Worm (Caenorhabditis elegans): ENCODE results near the gene F25H8.2.
"Not testable (repeated sequence)": the region's sequence is repeated elsewhere in the genome, so short reads cannot be mapped to it uniquely, and the experiment has no call there.

The F25H8.2 gene

DNA sequence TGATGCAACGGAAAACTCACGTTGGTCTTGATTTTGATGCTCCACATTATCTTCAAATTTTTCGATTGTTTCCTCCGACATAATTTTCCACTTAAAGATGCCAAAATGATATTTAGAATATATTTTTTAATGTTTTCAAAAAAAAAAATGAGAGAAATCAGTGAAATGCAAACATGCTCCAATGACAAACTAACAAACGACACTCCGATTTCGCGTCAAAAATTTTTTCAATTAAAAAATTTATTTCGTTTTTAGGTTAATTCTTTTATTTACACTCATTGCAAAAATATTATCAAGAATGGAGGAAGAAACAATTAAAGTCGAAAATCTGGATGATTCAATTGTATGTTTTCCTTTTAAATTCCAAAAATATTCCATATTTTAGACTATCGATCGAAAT is at the start of gene F25H8.2, which contains the start of gene trmt-10A:
TSS of gene F25H8.2 (plus strand) at position 181 of the 400 bp plus-strand sequence.
TSS of gene trmt-10A (minus strand) at position 159 of the 400 bp plus-strand sequence.
- TF ChIP-seq ztf-11 (tag; optimal IDR thresholded peaks at IDR 0.05) (no peak), lsy-2 (tag; optimal IDR thresholded peaks at IDR 0.05) (peak; percentile 58), nhr-237 (tag; optimal IDR thresholded peaks at IDR 0.05) (peak; percentile 59)

ce11 chrIV:9884257-9884656 is 47.8 kb upstream of the F25H8.2 start, which contains the start of the genes prp-18 and mccc-1:
prp-18 (minus strand) TSS chrIV:9884383.
mccc-1 (plus strand) TSS chrIV:9884570.
- TF ChIP-seq unc-39 (tag; optimal IDR thresholded peaks at IDR 0.05) (no peak), ces-1 (GFP tag; optimal IDR thresholded peaks at IDR 0.05) (peak; percentile 87), nhr-12 (tag; optimal IDR thresholded peaks at IDR 0.05) (no peak), nhr-2 (tag; optimal IDR thresholded peaks at IDR 0.05) (no peak), mep-1 (tag; optimal IDR thresholded peaks at IDR 0.05) (peak; percentile 46), ceh-83 (GFP tag; optimal IDR thresholded peaks at IDR 0.05) (no peak), ceh-39 (tag; optimal IDR thresholded peaks at IDR 0.05) (no peak), pha-4 (tag; optimal IDR thresholded peaks at IDR 0.05) (peak; percentile 36), lin-13 (tag; optimal IDR thresholded peaks at IDR 0.05) (no peak), nhr-76 (tag; optimal IDR thresholded peaks at IDR 0.05) (no peak), sptf-1 (tag; optimal IDR thresholded peaks at IDR 0.05) (no peak), elt-1 (tag; optimal IDR thresholded peaks at IDR 0.05; ENCODE audit: borderline replicate concordance, insufficient read depth) (no peak), nhr-28 (tag; optimal IDR thresholded peaks at IDR 0.05) (no peak), nhr-237 (tag; optimal IDR thresholded peaks at IDR 0.05) (no peak), ceh-43 (GFP tag; optimal IDR thresholded peaks at IDR 0.05) (no peak)

DNA sequence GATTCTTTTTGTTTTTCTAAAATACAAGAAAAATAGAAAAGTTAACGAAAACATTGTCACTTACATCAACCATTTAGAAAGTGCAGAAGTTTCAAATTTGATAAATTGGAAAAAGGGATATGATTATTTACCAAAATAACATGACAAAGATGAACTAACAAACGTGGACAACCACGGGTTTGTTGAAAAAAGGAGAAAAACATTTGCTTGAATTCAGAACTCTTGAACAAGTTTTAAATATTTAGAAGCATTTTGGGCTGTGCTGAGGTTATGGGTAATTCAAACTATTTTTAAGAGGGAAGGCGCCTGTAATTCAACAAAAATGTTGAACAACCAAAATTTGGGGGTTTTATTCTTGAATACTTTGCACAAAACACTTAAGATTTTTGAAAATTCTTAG is 42.2 kb upstream of the F25H8.2 start, which contains the start of gene ttbk-3:
TSS of gene ttbk-3 (minus strand) at position 101 of the 400 bp plus-strand sequence.
- no peak for TF ChIP-seq ztf-11 (tag; optimal IDR thresholded peaks at IDR 0.05)
- no peak for TF ChIP-seq zip-8 (tag; optimal IDR thresholded peaks at IDR 0.05)
- TF ChIP-seq sem-2 (GFP tag; optimal IDR thresholded peaks at IDR 0.05) = no peak
- no peak for TF ChIP-seq unc-120 (tag; optimal IDR thresholded peaks at IDR 0.05; ENCODE audit: poor library complexity, severe bottlenecking)
- no peak for TF ChIP-seq flh-1 (GFP tag; optimal IDR thresholded peaks at IDR 0.05)
- no peak for TF ChIP-seq unc-39 (tag; optimal IDR thresholded peaks at IDR 0.05)

DNA sequence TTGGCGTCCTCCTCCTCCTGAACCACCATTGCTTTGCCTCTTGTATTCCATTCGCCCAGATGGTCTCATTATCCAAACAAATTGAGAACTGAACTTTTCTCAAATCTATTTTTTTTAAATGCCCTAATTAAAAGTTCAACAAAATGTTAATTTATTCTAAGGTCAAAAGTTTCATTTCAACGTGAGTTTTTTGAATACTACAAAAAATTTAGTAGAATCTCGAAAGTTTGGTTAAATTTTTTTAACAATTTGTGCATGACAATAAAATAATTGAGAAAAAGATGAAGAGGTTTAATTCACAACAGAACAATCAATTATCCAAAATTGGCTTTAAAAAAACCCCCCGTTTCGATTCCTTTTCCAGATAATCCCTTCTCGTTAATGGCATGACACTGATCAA is 40.1 kb upstream of the F25H8.2 start, which contains the start of gene F32B6.4:
TSS of gene F32B6.4 (minus strand) at position 101 of the 400 bp plus-strand sequence.
- no peak for TF ChIP-seq sem-2 (GFP tag; optimal IDR thresholded peaks at IDR 0.05)

DNA sequence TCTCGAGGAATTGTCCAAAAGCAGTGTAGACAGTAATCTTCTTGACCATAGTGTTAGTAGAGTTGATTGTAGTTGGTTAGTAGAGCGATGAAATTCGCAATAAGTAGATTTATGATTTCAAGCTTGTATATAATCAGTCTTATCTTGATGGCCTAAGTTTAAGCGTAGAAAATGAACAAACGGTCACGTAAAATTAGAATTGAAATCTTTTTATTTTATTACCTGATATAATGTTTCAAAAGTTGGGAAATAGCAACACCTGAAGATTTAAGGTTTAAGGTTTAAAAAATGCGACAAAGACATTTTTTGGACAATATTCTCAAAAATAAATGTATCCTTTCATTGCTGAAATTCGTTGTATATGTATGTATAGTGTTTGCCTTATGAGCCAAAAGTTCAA is 38.4 kb upstream of the F25H8.2 start, which contains the start of gene sss-1:
TSS of gene sss-1 (minus strand) at position 101 of the 400 bp plus-strand sequence.
- not testable (repeated sequence) for TF ChIP-seq lin-13 (tag; optimal IDR thresholded peaks at IDR 0.05); nhr-12 (tag; optimal IDR thresholded peaks at IDR 0.05); ceh-83 (GFP tag; optimal IDR thresholded peaks at IDR 0.05)

- not testable (repeated sequence) for TF ChIP-seq elt-1 (tag; optimal IDR thresholded peaks at IDR 0.05; ENCODE audit: borderline replicate concordance, insufficient read depth); unc-39 (tag; optimal IDR thresholded peaks at IDR 0.05); pha-4 (tag; optimal IDR thresholded peaks at IDR 0.05)
These were observed 37.7 kb upstream of the F25H8.2 start, which contains the start of gene msp-77 for ce11 chrIV:9894331-9894730. msp-77 (plus strand) TSS chrIV:9894631.

DNA sequence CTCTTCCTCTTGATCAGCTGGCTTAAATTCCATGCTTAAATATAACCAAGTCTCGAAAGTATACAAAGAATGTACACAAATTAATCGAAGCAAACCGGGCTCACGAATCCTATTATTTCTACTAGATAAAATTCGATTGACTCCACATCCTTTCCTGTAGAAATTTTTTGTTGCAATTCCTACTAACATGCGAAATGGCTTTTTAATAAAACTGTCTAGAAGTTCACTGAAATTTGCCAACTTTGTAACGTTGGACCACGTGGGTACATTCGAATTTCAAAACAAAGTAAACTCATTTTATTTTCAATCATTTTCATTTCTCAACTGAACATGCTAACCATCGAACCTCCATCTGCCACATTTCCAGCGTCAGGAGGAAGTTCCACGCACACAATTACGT is 36.9 kb upstream of the F25H8.2 start, which contains the start of gene ssp-32:
TSS of gene ssp-32 (plus strand) at position 301 of the 400 bp plus-strand sequence.
- TF ChIP-seq elt-3 (tag; optimal IDR thresholded peaks at IDR 0.05) = no peak
- TF ChIP-seq ceh-39 (tag; optimal IDR thresholded peaks at IDR 0.05) = no peak
- no peak for TF ChIP-seq nhr-12 (tag; optimal IDR thresholded peaks at IDR 0.05)
- no peak for TF ChIP-seq nhr-76 (tag; optimal IDR thresholded peaks at IDR 0.05)
- TF ChIP-seq hlh-1 (tag; optimal IDR thresholded peaks at IDR 0.05) = no peak

- TF ChIP-seq lsy-2 (tag; optimal IDR thresholded peaks at IDR 0.05) (no peak), elt-3 (tag; optimal IDR thresholded peaks at IDR 0.05) (no peak), unc-120 (tag; optimal IDR thresholded peaks at IDR 0.05; ENCODE audit: poor library complexity, severe bottlenecking) (no peak), unc-62 (GFP tag; optimal IDR thresholded peaks at IDR 0.05) (no peak), lin-13 (tag; optimal IDR thresholded peaks at IDR 0.05) (no peak), ztf-11 (tag; optimal IDR thresholded peaks at IDR 0.05) (no peak), drap-1 (GFP tag; optimal IDR thresholded peaks at IDR 0.05) (no peak), zip-8 (tag; optimal IDR thresholded peaks at IDR 0.05) (no peak), lin-32 (GFP tag; optimal IDR thresholded peaks at IDR 0.05) (no peak), ceh-43 (GFP tag; optimal IDR thresholded peaks at IDR 0.05) (no peak), nhr-76 (tag; optimal IDR thresholded peaks at IDR 0.05) (no peak), tbx-8 (GFP tag; optimal IDR thresholded peaks at IDR 0.05) (no peak), nhr-28 (tag; optimal IDR thresholded peaks at IDR 0.05) (no peak), M03D4.4 (tag; optimal IDR thresholded peaks at IDR 0.05) (no peak), flh-1 (GFP tag; optimal IDR thresholded peaks at IDR 0.05) (no peak), snpc-4 (tag; optimal IDR thresholded peaks at IDR 0.05) (no peak)
These were observed 33.3 kb upstream of the F25H8.2 start, which contains the start of gene tbc-3 for ce11 chrIV:9898712-9899111. tbc-3 (plus strand) TSS chrIV:9899012.
